Fruit fly (Drosophila melanogaster): ENCODE results near the gene Grip71.

Gene Grip71

dm6 chr2L:18702721-18703488, 5.7 kb upstream of the Grip71 start, which contains the start of the genes CG10376 and CG10343 (continued):
- TF ChIP-seq sima (GFP tag; optimal IDR thresholded peaks at IDR 0.05) (no peak), fd64A (GFP tag; optimal IDR thresholded peaks at IDR 0.05) (no peak), dysf (GFP tag; IDR thresholded peaks at IDR 0.05) (peak; percentile 93), ewg (GFP tag; optimal IDR thresholded peaks at IDR 0.05) (peak; percentile 79), CG7928 (GFP tag; optimal IDR thresholded peaks at IDR 0.05) (peak; percentile 50), pan (optimal IDR thresholded peaks at IDR 0.05) (no peak), pan (GFP tag; optimal IDR thresholded peaks at IDR 0.05 in 1 of 2, IDR thresholded peaks at IDR 0.05 in 1 of 2) (peak in 1 of 2 experiments; percentile 83), CG12769 (tag; optimal IDR thresholded peaks at IDR 0.05) (no peak), CG13287 (GFP tag; IDR thresholded peaks at IDR 0.05; ENCODE audit: partially characterized antibody) (no peak; the same call in 1 of the 2 replicates), ash1 (GFP tag; optimal IDR thresholded peaks at IDR 0.05) (no peak), CG10147 (GFP tag; optimal IDR thresholded peaks at IDR 0.05) (peak; percentile 90), ranshi (GFP tag; IDR thresholded peaks at IDR 0.05) (peak; percentile 83; the same call in 1 of the 2 replicates), CG6854 (GFP tag; optimal IDR thresholded peaks at IDR 0.05) (no peak), slbo (GFP tag; IDR thresholded peaks at IDR 0.05) (peak; percentile 93), trh (GFP tag; optimal IDR thresholded peaks at IDR 0.05) (peak; percentile 80), dmrt11E (tag; optimal IDR thresholded peaks at IDR 0.05) (peak; percentile 94), CG7963 (GFP tag; IDR thresholded peaks at IDR 0.05; ENCODE audit: partially characterized antibody) (peak; percentile 67), CG3838 (GFP tag; optimal IDR thresholded peaks at IDR 0.05) (peak; percentile 60), Hr39 (optimal IDR thresholded peaks at IDR 0.05) (no peak), corto (GFP tag; optimal IDR thresholded peaks at IDR 0.05) (peak; percentile 44), CG14050 (GFP tag; IDR thresholded peaks at IDR 0.05) (peak; percentile 66), crc (GFP tag; optimal IDR thresholded peaks at IDR 0.05) (no peak), tx (GFP tag; optimal IDR thresholded peaks at IDR 0.05) (peak; percentile 27), abd-A (tag; optimal IDR thresholded peaks at IDR 0.05) (no peak), CG1792 (GFP tag; optimal IDR thresholded peaks at IDR 0.05) (peak; percentile 33), cwo (GFP tag; optimal IDR thresholded peaks at IDR 0.05) (peak; percentile 28), caup (GFP tag; optimal IDR thresholded peaks at IDR 0.05; ENCODE audit: severe bottlenecking) (peak; percentile 83), CG2120 (GFP tag; optimal IDR thresholded peaks at IDR 0.05) (peak; percentile 84), Eip74EF (GFP tag; optimal IDR thresholded peaks at IDR 0.05) (peak; percentile 35 to 68), CG11723 (GFP tag; optimal IDR thresholded peaks at IDR 0.05) (peak; percentile 83), CG12299 (tag; optimal IDR thresholded peaks at IDR 0.05) (peak; percentile 87), CG1832 (GFP tag; optimal IDR thresholded peaks at IDR 0.05) (no peak), Dp (GFP tag; optimal IDR thresholded peaks at IDR 0.05) (peak; percentile 21), Ada2b (GFP tag; IDR thresholded peaks at IDR 0.05) (peak; percentile 75), tup (GFP tag; optimal IDR thresholded peaks at IDR 0.05) (peak; percentile 25), pros (GFP tag; optimal IDR thresholded peaks at IDR 0.05) (no peak), lbe (GFP tag; optimal IDR thresholded peaks at IDR 0.05) (peak; percentile 16), Drgx (GFP tag; IDR thresholded peaks at IDR 0.05) (peak; percentile 76; the same call in 1 of the 2 replicates), toy (GFP tag; IDR thresholded peaks at IDR 0.05) (no peak; the same call in 1 of the 2 replicates), oc (tag; optimal IDR thresholded peaks at IDR 0.05) (no peak), tna (GFP tag; IDR thresholded peaks at IDR 0.05; ENCODE audit: partially characterized antibody) (peak; percentile 35), Dll (GFP tag; IDR thresholded peaks at IDR 0.05; ENCODE audit: partially characterized antibody) (0 out of 4 replicates have a peak, but pooled peaks have one; percentile 40), CG10462 (GFP tag; optimal IDR thresholded peaks at IDR 0.05) (peak; percentile 54), CG10431 (GFP tag; optimal IDR thresholded peaks at IDR 0.05) (peak; percentile 67), Taf1 (GFP tag; IDR thresholded peaks at IDR 0.05) (peak; percentile 62), CG3407 (GFP tag; optimal IDR thresholded peaks at IDR 0.05) (peak; percentile 67), CG15479 (GFP tag; optimal IDR thresholded peaks at IDR 0.05) (no peak), run (tag; optimal IDR thresholded peaks at IDR 0.05) (peak; percentile 66)
